Worm (Caenorhabditis elegans) whole organism, young adult: Measurements from ENCODE around the gene srd-29.

ENCODE experiments used
- B0019.2 ChIP-seq: fragments of 200-800 bp; sonication (Bioruptor generic); conservative IDR thresholded peaks from 2 replicates; pipeline ENCODE4 v1.3.6; 2022; ENCODE audit warnings: missing genetic modification reagents, missing genetic modification characterization, missing compliant biosample characterization
- F49E8.2 ChIP-seq: sonication (generic microtip); optimal IDR thresholded peaks from 3 replicates; lab custom pipeline; 2017; ENCODE audit warnings: missing genetic modification characterization, mild to moderate bottlenecking, missing compliant biosample characterization, antibody characterized with exemption, moderate library complexity; ENCODE audit not compliant: insufficient read depth
- F55B11.4 ChIP-seq: sonication (generic microtip); optimal IDR thresholded peaks from 2 replicates; lab custom pipeline; 2016; ENCODE audit warnings: missing compliant biosample characterization, missing genetic modification characterization, borderline replicate concordance; ENCODE audit not compliant: insufficient read depth
- T26A5.8 ChIP-seq: sonication (generic microtip); optimal IDR thresholded peaks from 2 replicates; lab custom pipeline; 2016; ENCODE audit warnings: missing genetic modification characterization, missing compliant biosample characterization
- Y53F4B.3 ChIP-seq: fragments of 200-800 bp; sonication (Bioruptor generic); IDR thresholded peaks from 2 replicates; pipeline ENCODE4 v1.3.6; 2022; ENCODE audit warnings: missing genetic modification reagents, missing genetic modification characterization, missing compliant biosample characterization
- Y53G8AR.9 ChIP-seq: fragments of 200-800 bp; sonication (Bioruptor generic); conservative IDR thresholded peaks from 2 replicates; pipeline ENCODE4 v1.3.6; 2022; ENCODE audit warnings: missing genetic modification reagents, missing genetic modification characterization, missing compliant biosample characterization
- egl-18 ChIP-seq: fragments of 200-800 bp; sonication (Bioruptor generic); IDR thresholded peaks from 2 replicates; pipeline ENCODE4 v1.3.6; 2022; ENCODE audit warnings: missing genetic modification reagents, missing genetic modification characterization, missing compliant biosample characterization
- ets-4 ChIP-seq: fragments of 200-800 bp; sonication (Bioruptor generic); optimal IDR thresholded peaks from 2 replicates; lab custom pipeline; 2018; ENCODE audit warnings: mild to moderate bottlenecking, missing genetic modification characterization, missing compliant biosample characterization
- mel-28 ChIP-seq: sonication (generic microtip); optimal IDR thresholded peaks from 2 replicates; lab custom pipeline; 2016; ENCODE audit warnings: borderline replicate concordance, mild to moderate bottlenecking, missing genetic modification characterization, missing compliant biosample characterization
- nhr-179 ChIP-seq: sonication (generic microtip); optimal IDR thresholded peaks from 2 replicates; lab custom pipeline; 2016; ENCODE audit warnings: mild to moderate bottlenecking, missing genetic modification characterization, missing compliant biosample characterization
- pha-4 ChIP-seq: fragments of 150-350 bp; sonication (generic microtip); optimal IDR thresholded peaks from 2 replicates; lab custom pipeline; 2014; ENCODE audit warnings: missing biosample characterization, missing genetic modification reagents, missing genetic modification characterization
- snpc-4 ChIP-seq, 5 experiments: fragments of 150-350 bp in 1 of 5; sonication (generic microtip) in 4 of 5; optimal IDR thresholded peaks; 2 replicates each; lab custom pipeline; 2014 to 2018; ENCODE audit warnings: missing genetic modification characterization in 5 of 5, missing biosample characterization in 3 of 5, antibody characterized with exemption in 2 of 5, mild to moderate bottlenecking in 2 of 5, missing compliant biosample characterization in 2 of 5, missing genotype in 2 of 5, moderate library complexity in 2 of 5, missing genetic modification reagents in 1 of 5
- unc-62 ChIP-seq: fragments of 150-350 bp; optimal IDR thresholded peaks from 2 replicates; lab custom pipeline; 2014; ENCODE audit warnings: missing biosample characterization, missing genetic modification reagents, missing genetic modification characterization

ce11 chrV:7681388-7681787 lies 45.8 kb downstream of the srd-29 start, which contains the start of gene cyp-33A1:
- no peak for TF ChIP-seq B0019.2
- no peak for TF ChIP-seq snpc-4 (GFP tag; optimal IDR thresholded peaks at IDR 0.05; lab: Kevin White, UChicago)
- no peak for TF ChIP-seq snpc-4 (tag; optimal IDR thresholded peaks at IDR 0.05; lab: Kevin White, UChicago)
- no peak for TF ChIP-seq pha-4 (tag; lab: Kevin White, UChicago)
- no peak for TF ChIP-seq ets-4 (GFP tag; lab: Kevin White, UChicago)
- no peak for TF ChIP-seq Y53G8AR.9 (GFP tag; lab: Robert Waterston, UW)
- TF ChIP-seq Y53F4B.3 = no peak
- no peak for TF ChIP-seq F49E8.2
- no peak for TF ChIP-seq F55B11.4 (tag; lab: Kevin White, UChicago)
- no peak for TF ChIP-seq egl-18 (GFP tag; lab: Robert Waterston, UW)
- TF ChIP-seq unc-62 (GFP tag; lab: Kevin White, UChicago) = no peak
- TF ChIP-seq mel-28 (tag; lab: Kevin White, UChicago) = no peak
- TF ChIP-seq T26A5.8 = no peak
- TF ChIP-seq nhr-179 (tag; lab: Kevin White, UChicago) = no peak
